Fruit fly (Drosophila melanogaster): ENCODE results near the gene CG8209.

CG8209 gene

dm6 chr3L:7976081-7976483 is at the start of gene CG8209, which contains the start of gene HP4 (continued):
- TF ChIP-seq CG14965 (GFP tag; optimal IDR thresholded peaks at IDR 0.05; ENCODE audit: borderline replicate concordance) (no peak), CG13624 (GFP tag; optimal IDR thresholded peaks at IDR 0.05) (peak; percentile 50), CG13894 (tag; optimal IDR thresholded peaks at IDR 0.05) (no peak), h (optimal IDR thresholded peaks at IDR 0.05) (no peak), CG8359 (GFP tag; optimal IDR thresholded peaks at IDR 0.05; ENCODE audit: borderline replicate concordance) (peak; percentile 28), CG5180 (GFP tag; optimal IDR thresholded peaks at IDR 0.05) (peak; percentile 51), onecut (GFP tag; IDR thresholded peaks at IDR 0.05) (peak; percentile 69), pum (GFP tag; optimal IDR thresholded peaks at IDR 0.05) (peak; percentile 44), CG13296 (GFP tag; optimal IDR thresholded peaks at IDR 0.05) (peak; percentile 78), her (GFP tag; optimal IDR thresholded peaks at IDR 0.05) (peak; percentile 19), CG14014 (GFP tag; IDR thresholded peaks at IDR 0.05) (peak; percentile 69), dysf (GFP tag; IDR thresholded peaks at IDR 0.05) (peak; percentile 78), Sox100B (GFP tag; optimal IDR thresholded peaks at IDR 0.05) (peak; percentile 83), lola (GFP tag; optimal IDR thresholded peaks at IDR 0.05) (peak in 1 of 3 experiments; percentile 77), Stat92E (GFP tag; optimal IDR thresholded peaks at IDR 0.05) (peak in 1 of 3 experiments; percentile 34), Bdp1 (GFP tag; optimal IDR thresholded peaks at IDR 0.05) (no peak), CG31388 (GFP tag; optimal IDR thresholded peaks at IDR 0.05) (no peak), CG2116 (GFP tag; optimal IDR thresholded peaks at IDR 0.05) (peak; percentile 78), otp (GFP tag; IDR thresholded peaks at IDR 0.05) (0 out of 3 replicates have a peak, but pooled peaks have one; percentile 46), HmgZ (tag; optimal IDR thresholded peaks at IDR 0.05) (peak; percentile 78), CG8478 (optimal IDR thresholded peaks at IDR 0.05) (no peak), CG15514 (GFP tag; optimal IDR thresholded peaks at IDR 0.05) (peak; percentile 78), CG11247 (GFP tag; IDR thresholded peaks at IDR 0.05) (peak; percentile 84), CG2199 (GFP tag; IDR thresholded peaks at IDR 0.05) (no peak), rib (GFP tag; IDR thresholded peaks at IDR 0.05) (peak; percentile 72), seq (GFP tag; IDR thresholded peaks at IDR 0.05) (peak; percentile 82), zf30C (GFP tag; optimal IDR thresholded peaks at IDR 0.05) (peak; percentile 99), CG18262 (tag; optimal IDR thresholded peaks at IDR 0.05) (peak; percentile 84), CG10431 (GFP tag; optimal IDR thresholded peaks at IDR 0.05) (peak; percentile 60), Sry-δ (GFP tag; optimal IDR thresholded peaks at IDR 0.05) (peak; percentile 68), CG2202 (tag; optimal IDR thresholded peaks at IDR 0.05) (peak; percentile 36), hth (optimal IDR thresholded peaks at IDR 0.05) (no peak), H2.0 (GFP tag; IDR thresholded peaks at IDR 0.05) (peak; percentile 78), Bteb2 (GFP tag; optimal IDR thresholded peaks at IDR 0.05) (peak; percentile 36), hkb (optimal IDR thresholded peaks at IDR 0.05) (no peak), hkb (GFP tag; IDR thresholded peaks at IDR 0.05) (peak; percentile 83), CG16779 (GFP tag; IDR thresholded peaks at IDR 0.05) (no peak), gcm (GFP tag; optimal IDR thresholded peaks at IDR 0.05) (peak; percentile 85), CG9727 (GFP tag; optimal IDR thresholded peaks at IDR 0.05) (peak; percentile 83), Hey (tag; optimal IDR thresholded peaks at IDR 0.05) (no peak), Fer1 (GFP tag; optimal IDR thresholded peaks at IDR 0.05) (peak; percentile 87), Camta (GFP tag; optimal IDR thresholded peaks at IDR 0.05) (no peak), Fer2 (tag; optimal IDR thresholded peaks at IDR 0.05) (peak; percentile 79), CG7987 (GFP tag; optimal IDR thresholded peaks at IDR 0.05) (peak; percentile 34), CG18764 (GFP tag; optimal IDR thresholded peaks at IDR 0.05) (peak; percentile 61), Nf-YA (GFP tag; IDR thresholded peaks at IDR 0.05) (peak; percentile 49; the same call in 1 of the 2 replicates), sima (GFP tag; optimal IDR thresholded peaks at IDR 0.05) (no peak), Doc3 (GFP tag; IDR thresholded peaks at IDR 0.05; ENCODE audit: partially characterized antibody) (peak; percentile 96), unpg (GFP tag; optimal IDR thresholded peaks at IDR 0.05) (peak; percentile 83), HHEX (GFP tag; optimal IDR thresholded peaks at IDR 0.05) (peak; percentile 76), Doc2 (GFP tag; IDR thresholded peaks at IDR 0.05) (no peak), Dref (GFP tag; IDR thresholded peaks at IDR 0.05) (peak; percentile 70)
